Fruit fly (Drosophila melanogaster) whole organism, prepupa: ENCODE results near the gene rpr.

Source experiments
- Blimp-1 ChIP-seq: fragments of 200-800 bp; sonication (Bioruptor generic); optimal IDR thresholded peaks from 3 replicates; lab custom pipeline; 2017; ENCODE audit warnings: missing biosample characterization, missing genetic modification characterization, mild to moderate bottlenecking, moderate library complexity, missing genetic modification reagents
- CG10669 ChIP-seq: fragments of 200-800 bp; sonication (Bioruptor generic); optimal IDR thresholded peaks from 3 replicates; lab custom pipeline; 2018; ENCODE audit warnings: missing biosample characterization, mild to moderate bottlenecking, missing genetic modification characterization, moderate library complexity
- CG11294 ChIP-seq: fragments of 200-800 bp; sonication (Bioruptor generic); IDR thresholded peaks from 2 replicates; pipeline ENCODE4 v1.3.6; 2022; ENCODE audit warnings: missing biosample characterization, missing genetic modification characterization
- CG11902 ChIP-seq: fragments of 200-800 bp; sonication (Bioruptor generic); optimal IDR thresholded peaks from 3 replicates; lab custom pipeline; 2016; ENCODE audit warnings: missing biosample characterization, missing genetic modification characterization
- CG15336 ChIP-seq: fragments of 200-800 bp; sonication (Bioruptor generic); IDR thresholded peaks from 2 replicates; pipeline ENCODE4 v1.3.6; 2022; ENCODE audit warnings: missing biosample characterization, missing genetic modification characterization
- CG1621 ChIP-seq: fragments of 200-800 bp; sonication (Bioruptor generic); optimal IDR thresholded peaks from 3 replicates; lab custom pipeline; 2018; ENCODE audit warnings: missing biosample characterization, mild to moderate bottlenecking, missing genetic modification characterization
- CG16779 ChIP-seq: fragments of 200-800 bp; sonication (Bioruptor generic); optimal IDR thresholded peaks from 3 replicates; lab custom pipeline; 2017; ENCODE audit warnings: missing biosample characterization, mild to moderate bottlenecking, missing genetic modification characterization
- CG3032 ChIP-seq: fragments of 200-800 bp; optimal IDR thresholded peaks from 2 replicates; lab custom pipeline; 2019; ENCODE audit warnings: missing biosample characterization, mild to moderate bottlenecking, missing genetic modification characterization, moderate library complexity
- CG31627 ChIP-seq: fragments of 200-800 bp; sonication (Bioruptor generic); optimal IDR thresholded peaks from 3 replicates; lab custom pipeline; 2016; ENCODE audit warnings: missing biosample characterization, missing genetic modification characterization
- CG32006 ChIP-seq: fragments of 200-800 bp; sonication (Bioruptor generic); optimal IDR thresholded peaks from 3 replicates; lab custom pipeline; 2017; ENCODE audit warnings: missing biosample characterization, mild to moderate bottlenecking, missing genetic modification characterization
- CG6163 ChIP-seq: fragments of 200-800 bp; sonication (Bioruptor generic); IDR thresholded peaks from 3 replicates; pipeline ENCODE4 v1.3.6; 2022; ENCODE audit warnings: missing biosample characterization, missing genetic modification characterization
- CG6792 ChIP-seq: fragments of 200-800 bp; sonication (Bioruptor generic); optimal IDR thresholded peaks from 3 replicates; lab custom pipeline; 2016; ENCODE audit warnings: missing biosample characterization, missing genetic modification characterization
- CG6808 ChIP-seq: fragments of 200-800 bp; sonication (Bioruptor generic); optimal IDR thresholded peaks from 3 replicates; lab custom pipeline; 2017; ENCODE audit warnings: missing biosample characterization, missing genetic modification characterization, mild to moderate bottlenecking, moderate library complexity, missing genetic modification reagents
- CG6854 ChIP-seq: fragments of 200-800 bp; sonication (Bioruptor generic); optimal IDR thresholded peaks from 2 replicates; lab custom pipeline; 2017; ENCODE audit warnings: missing biosample characterization, mild to moderate bottlenecking, missing genetic modification characterization
- CG7368 ChIP-seq: fragments of 200-800 bp; sonication (Bioruptor generic); optimal IDR thresholded peaks from 3 replicates; lab custom pipeline; 2016; ENCODE audit warnings: missing biosample characterization, missing genetic modification characterization
- CG8119 ChIP-seq: fragments of 200-800 bp; sonication (Bioruptor generic); IDR thresholded peaks from 3 replicates; pipeline ENCODE4 v1.3.6; 2022; ENCODE audit warnings: missing biosample characterization, missing genetic modification characterization
- CG8319 ChIP-seq: fragments of 200-800 bp; sonication (Bioruptor generic); optimal IDR thresholded peaks from 3 replicates; lab custom pipeline; 2016; ENCODE audit warnings: missing biosample characterization, missing genetic modification characterization
- CG8632 ChIP-seq: fragments of 200-800 bp; sonication (Bioruptor generic); optimal IDR thresholded peaks from 3 replicates; lab custom pipeline; 2016; ENCODE audit warnings: missing biosample characterization, missing genetic modification characterization
- CG9139 ChIP-seq: fragments of 200-800 bp; sonication (Bioruptor generic); optimal IDR thresholded peaks from 3 replicates; lab custom pipeline; 2017; ENCODE audit warnings: missing biosample characterization, mild to moderate bottlenecking, missing genetic modification characterization
- Eip75B ChIP-seq: fragments of 200-800 bp; sonication (Bioruptor generic); optimal IDR thresholded peaks from 3 replicates; lab custom pipeline; 2016; ENCODE audit warnings: missing biosample characterization, missing genetic modification characterization
- Eip93F ChIP-seq: fragments of 200-800 bp; sonication (Bioruptor generic); optimal IDR thresholded peaks from 2 replicates; lab custom pipeline; 2016; ENCODE audit warnings: missing biosample characterization, mild to moderate bottlenecking, missing genetic modification characterization
- Ets21C ChIP-seq: fragments of 200-800 bp; sonication (Bioruptor generic); optimal IDR thresholded peaks from 3 replicates; lab custom pipeline; 2016; ENCODE audit warnings: missing biosample characterization, missing genetic modification characterization
- Gug ChIP-seq: fragments of 200-800 bp; sonication (Bioruptor generic); IDR thresholded peaks from 2 replicates; pipeline ENCODE4 v1.3.6; 2022; ENCODE audit warnings: missing biosample characterization, missing genetic modification characterization
- Hr38 ChIP-seq: sonication (Bioruptor generic); optimal IDR thresholded peaks from 2 replicates; lab custom pipeline; 2016; ENCODE audit warnings: missing biosample characterization, missing genetic modification characterization
- Lpt ChIP-seq: fragments of 200-800 bp; sonication (Bioruptor generic); optimal IDR thresholded peaks from 3 replicates; lab custom pipeline; 2016; ENCODE audit warnings: missing biosample characterization, missing genetic modification characterization
- Met ChIP-seq: fragments of 200-800 bp; sonication (Bioruptor generic); optimal IDR thresholded peaks from 3 replicates; lab custom pipeline; 2016; ENCODE audit warnings: missing biosample characterization, missing genetic modification characterization
- OdsH ChIP-seq: fragments of 200-800 bp; sonication (Bioruptor generic); optimal IDR thresholded peaks from 3 replicates; lab custom pipeline; 2016; ENCODE audit warnings: missing biosample characterization, missing genetic modification characterization
- Sox102F ChIP-seq: fragments of 200-800 bp; sonication (Bioruptor generic); optimal IDR thresholded peaks from 2 replicates; lab custom pipeline; 2016; ENCODE audit warnings: missing biosample characterization, mild to moderate bottlenecking, missing genetic modification characterization
- Sox15 ChIP-seq: fragments of 200-800 bp; sonication (Bioruptor generic); optimal IDR thresholded peaks from 3 replicates; lab custom pipeline; 2016; ENCODE audit warnings: missing biosample characterization, missing genetic modification characterization
- achi ChIP-seq: fragments of 200-800 bp; sonication (Bioruptor generic); optimal IDR thresholded peaks from 3 replicates; lab custom pipeline; 2016; ENCODE audit warnings: missing biosample characterization, missing genetic modification characterization
- acj6 ChIP-seq: fragments of 200-800 bp; sonication (Bioruptor generic); optimal IDR thresholded peaks from 3 replicates; lab custom pipeline; 2016; ENCODE audit warnings: missing biosample characterization, missing genetic modification characterization
- dac ChIP-seq: fragments of 200-800 bp; sonication (Bioruptor generic); optimal IDR thresholded peaks from 2 replicates; lab custom pipeline; 2017; ENCODE audit warnings: missing biosample characterization, mild to moderate bottlenecking, missing genetic modification characterization
- dsx ChIP-seq: fragments of 200-800 bp; optimal IDR thresholded peaks from 3 replicates; lab custom pipeline; 2019; ENCODE audit warnings: missing biosample characterization, mild to moderate bottlenecking, missing genetic modification characterization, moderate library complexity; ENCODE audit not compliant: poor library complexity, severe bottlenecking
- fd59A ChIP-seq: fragments of 200-800 bp; sonication (Bioruptor generic); optimal IDR thresholded peaks from 2 replicates; lab custom pipeline; 2017; ENCODE audit warnings: missing biosample characterization, mild to moderate bottlenecking, missing genetic modification characterization, missing genetic modification reagents
- fd85E ChIP-seq: fragments of 200-800 bp; sonication (Bioruptor generic); optimal IDR thresholded peaks from 3 replicates; lab custom pipeline; 2016; ENCODE audit warnings: missing biosample characterization, missing genetic modification characterization
- fkh ChIP-seq: fragments of 200-800 bp; sonication (Bioruptor generic); optimal IDR thresholded peaks from 3 replicates; lab custom pipeline; 2017; ENCODE audit warnings: missing biosample characterization, mild to moderate bottlenecking, missing genetic modification characterization, moderate library complexity
- lz ChIP-seq: fragments of 200-800 bp; sonication (Bioruptor generic); optimal IDR thresholded peaks from 3 replicates; lab custom pipeline; 2016; ENCODE audit warnings: missing biosample characterization, missing genetic modification characterization
- net ChIP-seq: fragments of 200-800 bp; sonication (Bioruptor generic); optimal IDR thresholded peaks from 3 replicates; lab custom pipeline; 2016; ENCODE audit warnings: missing biosample characterization, missing genetic modification characterization
- pdm3 ChIP-seq: fragments of 200-800 bp; sonication (Bioruptor generic); optimal IDR thresholded peaks from 3 replicates; lab custom pipeline; 2016; ENCODE audit warnings: missing biosample characterization, missing genetic modification characterization
- spab ChIP-seq: fragments of 200-800 bp; sonication (Bioruptor generic); optimal IDR thresholded peaks from 2 replicates; lab custom pipeline; 2017; ENCODE audit warnings: missing biosample characterization, mild to moderate bottlenecking, missing genetic modification characterization, missing genetic modification reagents
- ss ChIP-seq, 2 experiments: fragments of 200-800 bp; sonication (Bioruptor generic); optimal IDR thresholded peaks; 2 replicates in 1 of 2; 3 replicates in 1 of 2; lab custom pipeline; 2017 to 2018; ENCODE audit warnings: mild to moderate bottlenecking in 2 of 2, missing biosample characterization in 2 of 2, missing genetic modification characterization in 2 of 2, moderate library complexity in 1 of 2
- svp ChIP-seq: fragments of 200-800 bp; sonication (Bioruptor generic); peaks from one replicate; lab custom pipeline; 2016; ENCODE audit warnings: missing biosample characterization, missing genetic modification characterization
- topi ChIP-seq: fragments of 200-800 bp; sonication (Bioruptor generic); optimal IDR thresholded peaks from 3 replicates; lab custom pipeline; 2016; ENCODE audit warnings: missing biosample characterization, missing genetic modification characterization

Gene rpr

DNA sequence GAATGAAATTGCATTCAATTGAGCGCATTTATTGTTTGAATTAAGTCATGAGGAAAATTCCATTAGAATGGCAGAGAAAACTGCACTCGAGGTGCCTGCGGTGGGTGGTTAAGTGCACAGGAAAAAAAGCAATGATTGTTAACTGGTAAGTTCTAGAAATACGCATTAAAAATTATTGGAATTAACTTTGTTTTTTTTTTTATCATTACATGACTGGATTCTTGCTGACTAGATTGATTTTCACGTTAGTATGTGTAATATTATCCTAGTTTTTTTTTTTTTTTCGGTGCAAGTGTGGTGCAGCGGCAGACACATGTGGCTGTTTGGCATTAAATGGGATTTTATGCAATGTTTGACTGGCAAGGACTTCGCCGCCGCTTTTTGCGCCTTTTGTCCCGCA is 24.8 kb upstream of the rpr start (continued):
- TF ChIP-seq OdsH (GFP tag; lab: Kevin White, UChicago) (no peak), CG10669 (GFP tag; lab: Kevin White, UChicago) (no peak), dac (GFP tag; lab: Kevin White, UChicago) (no peak), CG8632 (GFP tag; lab: Kevin White, UChicago) (no peak), Sox15 (no peak), Eip93F (GFP tag; lab: Kevin White, UChicago) (no peak), Gug (GFP tag; lab: Robert Waterston, UW) (no peak), CG6854 (no peak), CG9139 (no peak), CG11902 (GFP tag; lab: Kevin White, UChicago) (no peak), fd85E (no peak), dsx (GFP tag; lab: Kevin White, UChicago) (no peak), fd59A (no peak), CG3032 (tag; lab: Kevin White, UChicago) (no peak), Ets21C (GFP tag; lab: Kevin White, UChicago) (no peak), Blimp-1 (no peak), CG31627 (no peak), CG15336 (GFP tag; lab: Robert Waterston, UW) (no peak), CG8319 (GFP tag; lab: Kevin White, UChicago) (no peak), spab (no peak), CG8119 (GFP tag; lab: Robert Waterston, UW) (no peak), lz (GFP tag; lab: Kevin White, UChicago) (peak; percentile 5), CG1621 (no peak), Met (GFP tag; lab: Kevin White, UChicago) (peak; percentile 20), CG32006 (no peak), topi (GFP tag; lab: Kevin White, UChicago) (no peak), achi (GFP tag; lab: Kevin White, UChicago) (no peak), ss (GFP tag; optimal IDR thresholded peaks at IDR 0.05; lab: Kevin White, UChicago) (no peak), Sox102F (GFP tag; lab: Kevin White, UChicago) (peak; percentile 22), CG11294 (GFP tag; lab: Robert Waterston, UW) (no peak)

- peak; percentile 5 for TF ChIP-seq svp (GFP tag; lab: Kevin White, UChicago)
- no peak for TF ChIP-seq fd85E
- TF ChIP-seq CG8319 (GFP tag; lab: Kevin White, UChicago) = no peak
- TF ChIP-seq Eip75B (GFP tag; lab: Kevin White, UChicago) = no peak
- no peak for TF ChIP-seq net (GFP tag; lab: Kevin White, UChicago)
- no peak for TF ChIP-seq CG16779 (tag; lab: Kevin White, UChicago)
- TF ChIP-seq fkh (GFP tag; lab: Kevin White, UChicago) = no peak
- TF ChIP-seq acj6 = no peak
Observed at dm6 chr3L:18417820-18418219, 19.6 kb upstream of the rpr start.

DNA sequence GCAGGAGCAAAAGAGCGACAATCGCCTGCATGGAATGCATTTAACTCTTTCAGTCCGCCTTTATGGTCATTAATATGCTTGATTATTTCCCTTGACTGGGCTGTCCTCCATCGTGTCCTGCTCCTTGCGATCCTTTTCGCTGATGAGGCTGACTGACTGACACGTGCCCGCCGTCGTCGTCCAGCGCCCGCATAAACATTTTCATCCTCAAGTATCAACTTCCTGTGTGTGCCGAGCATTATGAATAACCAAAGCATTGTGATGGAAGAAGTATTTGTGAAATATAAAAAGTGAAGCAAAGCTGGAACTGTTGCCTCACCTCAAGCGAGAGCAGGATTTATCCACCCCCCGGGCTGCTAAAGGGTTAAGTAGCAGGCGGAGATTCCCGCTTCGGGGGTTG is 13.1 kb upstream of the rpr start:
- TF ChIP-seq CG6808 (GFP tag; lab: Kevin White, UChicago) (no peak), Hr38 (GFP tag; lab: Kevin White, UChicago) (no peak), pdm3 (GFP tag; lab: Kevin White, UChicago) (no peak), CG6163 (GFP tag; lab: Robert Waterston, UW) (no peak), CG7368 (GFP tag; lab: Kevin White, UChicago) (no peak), CG6792 (GFP tag; lab: Kevin White, UChicago) (no peak), CG15336 (GFP tag; lab: Robert Waterston, UW) (no peak), dac (GFP tag; lab: Kevin White, UChicago) (no peak), CG9139 (no peak), fd59A (no peak), CG1621 (no peak), CG11902 (GFP tag; lab: Kevin White, UChicago) (no peak), Lpt (GFP tag; lab: Kevin White, UChicago) (no peak), Gug (GFP tag; lab: Robert Waterston, UW) (no peak)
